Fruit fly (Drosophila melanogaster) whole organism, embryonic: ENCODE results near the gene PpD6.
A peak's percentile ranks its signal among the peaks of the same experiment; 100 is the strongest.

Source experiments
- CG15479 ChIP-seq: fragments of 200-800 bp; sonication (Bioruptor generic); optimal IDR thresholded peaks from 3 replicates; lab custom pipeline; 2019; ENCODE audit warnings: missing biosample characterization, mild to moderate bottlenecking, missing genetic modification characterization, moderate library complexity
- CG1602 ChIP-seq: fragments of 200-800 bp; sonication (Bioruptor generic); optimal IDR thresholded peaks from 3 replicates; lab custom pipeline; 2016; ENCODE audit warnings: missing biosample characterization, missing genetic modification characterization
- CG17385 ChIP-seq: fragments of 200-800 bp; sonication (Bioruptor generic); optimal IDR thresholded peaks from 3 replicates; lab custom pipeline; 2018; ENCODE audit warnings: missing biosample characterization, mild to moderate bottlenecking, missing genetic modification characterization
- CG3407 ChIP-seq: fragments of 200-800 bp; sonication (Bioruptor generic); optimal IDR thresholded peaks from 2 replicates; lab custom pipeline; 2018; ENCODE audit warnings: missing biosample characterization, mild to moderate bottlenecking, missing genetic modification characterization
- HLHmδ ChIP-seq: fragments of 200-800 bp; sonication (Bioruptor generic); optimal IDR thresholded peaks from 2 replicates; lab custom pipeline; 2018; ENCODE audit warnings: missing biosample characterization, mild to moderate bottlenecking, missing genetic modification characterization, moderate library complexity
- HmgZ ChIP-seq: fragments of 200-800 bp; sonication (Bioruptor generic); optimal IDR thresholded peaks from 2 replicates; lab custom pipeline; 2018; ENCODE audit warnings: missing biosample characterization, mild to moderate bottlenecking, missing genetic modification characterization
- caup ChIP-seq: fragments of 200-800 bp; sonication (Bioruptor generic); optimal IDR thresholded peaks from 3 replicates; lab custom pipeline; 2017; ENCODE audit warnings: missing biosample characterization, mild to moderate bottlenecking, missing genetic modification characterization, moderate library complexity; ENCODE audit not compliant: severe bottlenecking
- en ChIP-seq: fragments of 200-800 bp; sonication (Bioruptor generic); optimal IDR thresholded peaks from 2 replicates; lab custom pipeline; 2016; ENCODE audit warnings: missing biosample characterization, missing genetic modification characterization
- org-1 ChIP-seq: fragments of 200-800 bp; sonication (Bioruptor generic); optimal IDR thresholded peaks from 2 replicates; lab custom pipeline; 2017; ENCODE audit warnings: missing biosample characterization, missing genetic modification characterization
- pan ChIP-seq, 4 experiments: fragments of >200 bp in 3 of 4; fragments of 200-800 bp in 1 of 4; sonication (Bioruptor generic) in 1 of 4; optimal IDR thresholded peaks in 3 of 4; IDR thresholded peaks in 1 of 4; 2 replicates each; pipeline versions ENCODE4 v1.3.6 to Lab custom; 2017 to 2022; ENCODE audit warnings: missing biosample characterization in 2 of 4, missing genetic modification characterization in 2 of 4, mixed read lengths in 1 of 4
- shn ChIP-seq: fragments of 200-800 bp; sonication (Bioruptor generic); optimal IDR thresholded peaks from 3 replicates; lab custom pipeline; 2016; ENCODE audit warnings: missing biosample characterization, missing genetic modification characterization
- tx ChIP-seq: fragments of 200-800 bp; sonication (Bioruptor generic); optimal IDR thresholded peaks from 2 replicates; lab custom pipeline; 2016; ENCODE audit warnings: missing biosample characterization, missing genetic modification characterization

- no peak for TF ChIP-seq en
- TF ChIP-seq tx (GFP tag; lab: Kevin White, UChicago): no peak
- TF ChIP-seq CG17385 (GFP tag; lab: Kevin White, UChicago): no peak
- no peak for TF ChIP-seq caup (GFP tag; lab: Kevin White, UChicago)
- TF ChIP-seq HLHmδ (GFP tag; lab: Kevin White, UChicago): no peak
- TF ChIP-seq shn (GFP tag; lab: Kevin White, UChicago): no peak
- TF ChIP-seq CG3407 (GFP tag; lab: Kevin White, UChicago): peak; percentile 25
- TF ChIP-seq pan (optimal IDR thresholded peaks at IDR 0.05; lab: Kevin White, UChicago): no peak
- no peak for TF ChIP-seq pan (GFP tag; optimal IDR thresholded peaks at IDR 0.05 in 1 of 2, IDR thresholded peaks at IDR 0.05 in 1 of 2)
- TF ChIP-seq HmgZ: no peak
- peak; percentile 2 for TF ChIP-seq org-1
- no peak for TF ChIP-seq CG15479
- no peak for TF ChIP-seq CG1602 (GFP tag; lab: Kevin White, UChicago)
These were observed 49.0 kb downstream of the PpD6 start for dm6 chr2L:3158260-3159072.
